Fruit fly (Drosophila melanogaster): ENCODE measurements around the gene Nepl17.

The Nepl17 gene

DNA sequence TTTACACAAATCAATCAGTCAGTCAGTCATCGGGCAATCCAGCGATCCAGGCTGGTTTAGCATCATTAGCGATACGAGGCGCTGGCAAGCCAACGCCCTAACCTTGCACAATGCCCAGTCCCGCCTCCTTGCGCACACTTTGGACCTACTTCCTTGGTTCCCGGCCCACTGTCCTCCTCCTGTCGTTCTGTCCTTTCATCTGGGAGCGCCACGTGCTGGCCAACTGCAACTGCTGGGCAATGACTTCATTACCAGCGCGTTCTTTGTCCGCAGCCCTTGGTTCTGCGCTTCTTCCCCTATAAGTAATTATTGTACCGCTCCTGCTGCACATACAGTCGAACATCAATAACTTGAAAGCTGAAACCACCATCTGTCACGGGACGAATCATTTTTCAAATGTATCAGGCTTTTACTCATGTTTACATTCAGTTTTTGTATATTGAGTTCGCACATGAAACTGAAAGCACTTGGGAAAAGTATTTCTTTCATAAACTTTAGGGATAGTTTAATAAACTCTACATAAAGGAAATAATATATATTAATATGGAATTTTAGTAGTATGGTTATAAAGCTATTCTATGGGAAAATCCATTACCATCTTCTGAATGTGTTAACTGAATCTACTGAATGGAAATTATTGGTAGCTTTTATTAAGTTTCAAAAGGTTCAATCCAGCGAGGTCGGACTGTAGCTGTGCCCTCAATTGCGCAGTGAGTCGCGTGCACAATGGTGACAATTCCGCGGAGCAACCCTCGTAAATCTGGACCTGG, 25.0 kb upstream of the Nepl17 start:
- no peak for TF ChIP-seq CG17801 (GFP tag; optimal IDR thresholded peaks at IDR 0.05; ENCODE audit: partially characterized antibody)

DNA sequence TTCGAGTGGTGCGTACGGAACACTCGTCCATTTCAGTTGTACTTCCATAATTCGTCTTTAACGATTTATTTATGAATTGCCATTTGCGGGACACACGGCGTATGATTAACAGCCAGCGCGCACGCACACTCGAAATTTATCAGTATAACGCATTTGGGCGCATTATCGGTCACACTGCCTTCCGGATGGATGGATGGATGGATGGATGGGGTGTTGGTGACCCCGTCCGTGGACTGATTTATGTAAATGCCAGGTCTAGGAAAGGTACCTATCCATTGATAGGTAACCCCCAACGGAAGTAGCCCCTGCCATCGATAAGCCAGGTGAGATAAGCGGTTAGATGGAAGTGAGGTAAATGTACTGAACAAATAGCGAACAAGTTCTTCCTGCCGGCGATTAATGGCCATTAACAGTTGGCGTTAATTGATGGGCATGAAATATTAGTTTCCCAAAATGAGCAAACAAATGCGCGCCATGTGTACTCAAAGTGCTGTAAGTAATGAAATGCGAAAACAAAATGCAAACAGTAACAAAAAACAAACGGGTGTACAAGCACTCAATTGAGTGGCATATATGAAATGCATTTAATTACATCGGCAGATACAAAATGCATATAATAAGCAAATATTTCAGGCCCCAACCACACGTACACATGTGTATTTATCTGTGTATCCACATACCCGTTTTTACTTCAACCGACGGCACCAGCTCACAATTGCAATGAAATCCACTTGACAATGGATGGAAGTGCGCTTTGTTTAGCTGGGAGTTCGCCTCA, 23.8 kb upstream of the Nepl17 start:
- peak; percentile 20 for TF ChIP-seq CG17801 (GFP tag; optimal IDR thresholded peaks at IDR 0.05; ENCODE audit: partially characterized antibody)

DNA sequence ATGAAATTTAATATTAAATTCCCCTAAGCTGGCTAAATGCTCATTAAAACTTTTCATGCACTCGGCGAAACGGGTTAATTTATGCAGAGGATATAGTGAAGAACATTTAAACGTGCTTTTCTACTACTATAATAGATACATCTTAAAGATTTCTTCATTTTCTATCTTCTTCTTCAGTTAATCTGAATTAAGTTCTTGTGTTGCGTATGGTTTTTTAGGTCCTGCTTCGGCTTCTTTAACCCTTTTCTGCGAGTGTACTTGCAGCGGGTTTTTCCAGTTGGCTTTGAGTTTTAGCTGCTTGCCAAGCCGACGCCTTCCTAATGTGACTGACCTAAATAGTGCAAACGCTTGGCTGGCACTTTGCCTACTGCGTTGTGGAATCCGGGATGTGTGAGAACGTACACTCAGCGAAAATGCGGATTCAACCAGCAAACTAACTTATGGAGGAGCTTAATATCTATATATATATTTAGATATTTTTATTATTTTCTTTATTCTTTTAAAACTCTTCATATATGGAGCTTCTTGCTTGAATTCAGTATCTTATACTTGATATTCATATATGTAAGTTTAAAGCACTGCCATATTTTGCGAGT, 21.9 kb upstream of the Nepl17 start:
- no peak for TF ChIP-seq CG17801 (GFP tag; optimal IDR thresholded peaks at IDR 0.05; ENCODE audit: partially characterized antibody)

DNA sequence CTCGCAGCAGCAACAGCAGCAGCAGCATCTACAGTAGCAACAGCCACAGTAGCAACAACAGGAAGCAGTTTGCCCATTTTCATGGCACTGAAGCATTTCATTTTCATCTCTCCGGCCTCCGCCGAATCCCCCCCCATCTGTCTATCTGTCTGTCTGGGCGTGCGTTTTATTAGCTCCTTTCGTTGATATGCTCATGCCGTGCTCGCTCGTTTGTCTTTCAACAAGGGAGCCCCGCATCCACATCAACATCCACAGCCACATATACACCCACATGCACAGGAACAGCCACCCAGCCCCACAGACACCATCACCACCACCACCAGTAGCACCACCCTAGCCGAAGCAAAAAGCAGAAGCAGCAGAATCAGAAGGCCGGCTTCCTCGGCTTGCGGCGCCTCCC, 21.2 kb upstream of the Nepl17 start:
- no peak for TF ChIP-seq CG17801 (GFP tag; optimal IDR thresholded peaks at IDR 0.05; ENCODE audit: partially characterized antibody)

DNA sequence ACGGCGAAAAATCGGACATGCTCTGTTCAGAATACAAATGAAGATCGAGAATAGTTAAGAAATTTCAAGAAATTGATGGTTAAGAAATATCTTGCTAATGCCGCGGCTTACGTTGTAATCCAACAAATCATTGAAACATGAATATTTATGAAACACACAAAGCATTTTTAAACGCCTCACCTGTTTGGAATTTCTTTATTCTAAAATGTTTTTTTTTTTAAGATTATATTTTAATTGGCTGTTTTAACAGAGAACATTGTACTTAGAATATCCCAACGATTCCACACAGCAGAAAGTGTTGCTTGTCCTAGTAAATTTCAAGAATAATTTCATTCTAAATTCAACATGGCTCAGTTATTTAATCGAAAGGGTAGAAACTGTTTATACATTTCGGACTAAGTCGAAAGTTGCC, 20.7 kb upstream of the Nepl17 start:
- TF ChIP-seq CG17801 (GFP tag; optimal IDR thresholded peaks at IDR 0.05; ENCODE audit: partially characterized antibody): no peak

DNA sequence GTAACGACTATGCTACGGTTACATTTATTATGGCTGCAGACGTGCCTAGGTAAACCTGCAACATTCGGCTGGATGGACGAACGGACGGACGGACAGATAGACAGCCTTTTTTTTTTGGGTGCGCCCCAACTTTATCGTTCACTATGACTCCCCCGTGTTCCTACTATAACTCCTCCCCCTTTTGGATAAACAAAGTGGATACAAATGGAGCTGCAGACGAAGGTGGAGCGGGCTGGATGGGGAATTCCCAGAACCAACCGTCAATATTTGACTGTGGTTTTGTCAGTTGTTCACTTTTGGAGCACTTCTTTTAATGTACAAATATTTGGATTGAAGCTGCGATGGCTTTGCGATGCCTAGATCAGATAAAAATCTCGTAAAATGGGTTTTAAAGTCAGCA, 16.6 kb upstream of the Nepl17 start:
- no peak for TF ChIP-seq CG17801 (GFP tag; optimal IDR thresholded peaks at IDR 0.05; ENCODE audit: partially characterized antibody)

DNA sequence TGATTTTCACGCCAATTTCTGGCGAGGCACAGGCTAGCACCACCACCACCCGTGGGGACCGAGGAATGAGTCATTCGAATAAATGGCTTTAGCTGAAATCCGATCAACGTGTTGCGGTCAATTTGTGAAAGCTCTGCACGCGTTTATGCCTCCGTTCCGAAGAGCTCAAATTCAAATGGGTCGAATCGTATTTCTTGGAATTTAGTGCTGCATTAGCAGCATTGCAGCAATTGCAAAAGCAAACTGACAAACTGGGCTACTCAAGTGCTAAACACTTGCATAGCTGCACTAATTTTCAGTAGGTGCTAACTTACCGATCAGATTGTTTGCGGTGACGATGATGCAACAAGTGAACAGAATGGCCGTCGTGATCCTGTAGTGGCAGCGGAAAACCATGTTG, 15.9 kb upstream of the Nepl17 start:
- TF ChIP-seq CG17801 (GFP tag; optimal IDR thresholded peaks at IDR 0.05; ENCODE audit: partially characterized antibody): no peak

DNA sequence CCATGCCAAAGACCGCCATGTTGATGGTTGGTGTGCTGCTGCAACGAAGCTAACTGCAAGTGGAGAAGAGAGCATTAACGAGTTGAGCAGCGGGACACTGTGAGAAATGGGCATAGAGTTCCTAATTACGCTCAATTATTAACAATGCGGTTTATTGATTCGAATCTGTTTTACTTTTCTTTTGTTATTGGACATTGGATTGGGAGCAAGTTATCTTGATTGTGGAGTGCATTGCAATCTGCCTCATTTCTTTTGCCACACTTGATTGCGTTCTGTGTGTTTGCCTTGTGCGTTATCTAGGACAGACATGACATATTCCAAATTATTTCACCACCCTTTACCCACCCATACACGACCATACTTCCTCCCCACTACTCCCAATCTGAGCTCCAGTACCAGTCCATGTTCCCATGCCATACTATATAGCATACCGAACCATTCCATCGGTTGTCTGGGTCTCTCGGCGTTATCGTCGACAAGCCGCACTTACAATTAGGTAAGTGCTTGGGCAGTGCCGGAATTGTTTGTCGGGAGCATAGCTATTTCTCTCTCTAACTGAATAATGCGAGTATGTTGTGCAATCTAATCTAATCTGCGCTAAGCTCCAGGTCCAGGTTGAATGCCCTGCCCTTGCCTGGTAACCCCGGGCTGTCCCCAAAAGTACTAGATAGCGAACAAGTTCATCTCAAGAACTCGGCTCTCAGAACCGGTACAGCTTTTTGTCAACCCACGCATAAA, 15.2 kb upstream of the Nepl17 start:
- no peak for TF ChIP-seq CG17801 (GFP tag; optimal IDR thresholded peaks at IDR 0.05; ENCODE audit: partially characterized antibody)

DNA sequence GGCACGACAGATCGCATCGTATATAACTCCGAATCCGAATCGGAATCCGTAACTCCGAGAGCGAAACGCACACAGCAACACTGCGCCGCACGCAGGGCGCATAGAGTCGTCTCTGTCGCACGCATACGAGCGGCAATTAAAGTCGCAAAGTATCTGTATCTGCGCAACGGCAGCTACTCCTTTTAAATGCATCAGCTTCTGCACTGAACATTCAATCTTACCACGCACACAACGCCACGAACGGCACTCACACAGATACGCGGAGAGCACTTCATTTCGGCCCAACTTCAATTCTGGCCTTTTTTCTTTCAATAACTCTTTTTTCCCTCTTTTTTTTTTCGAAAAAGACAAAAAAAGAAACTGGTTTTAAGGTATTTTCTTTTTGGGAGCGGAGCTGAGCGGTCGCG, 14.5 kb upstream of the Nepl17 start:
- no peak for TF ChIP-seq CG17801 (GFP tag; optimal IDR thresholded peaks at IDR 0.05; ENCODE audit: partially characterized antibody)

DNA sequence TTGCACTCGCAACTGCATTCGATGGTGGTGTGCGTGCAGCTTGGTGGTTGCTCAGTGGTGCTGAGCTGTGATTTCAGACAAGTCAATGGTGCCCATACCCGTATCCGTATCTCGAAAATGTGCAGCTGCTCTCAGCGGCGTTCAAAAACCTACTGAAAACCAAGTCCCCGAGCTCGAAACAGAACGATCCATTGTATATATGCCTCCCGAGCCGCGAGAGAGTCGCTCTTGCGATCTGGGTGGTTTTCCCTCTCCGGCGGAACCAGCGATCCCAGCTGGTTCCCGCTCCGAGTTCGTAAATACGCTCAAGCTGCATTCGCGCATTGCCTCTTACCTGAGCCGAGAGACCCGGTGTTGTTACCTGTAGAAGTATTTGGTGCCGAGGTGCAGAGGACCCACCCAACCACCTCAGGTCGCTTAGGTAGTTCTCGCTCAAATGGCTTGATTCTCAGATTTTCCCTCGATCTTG, 13.6 kb upstream of the Nepl17 start, which contains the start of gene Inx3:
Gene Inx3 (minus strand): TSS at position 440 of the 469 bp plus-strand sequence.
- TF ChIP-seq CG17801 (GFP tag; optimal IDR thresholded peaks at IDR 0.05; ENCODE audit: partially characterized antibody): peak; percentile 46

DNA sequence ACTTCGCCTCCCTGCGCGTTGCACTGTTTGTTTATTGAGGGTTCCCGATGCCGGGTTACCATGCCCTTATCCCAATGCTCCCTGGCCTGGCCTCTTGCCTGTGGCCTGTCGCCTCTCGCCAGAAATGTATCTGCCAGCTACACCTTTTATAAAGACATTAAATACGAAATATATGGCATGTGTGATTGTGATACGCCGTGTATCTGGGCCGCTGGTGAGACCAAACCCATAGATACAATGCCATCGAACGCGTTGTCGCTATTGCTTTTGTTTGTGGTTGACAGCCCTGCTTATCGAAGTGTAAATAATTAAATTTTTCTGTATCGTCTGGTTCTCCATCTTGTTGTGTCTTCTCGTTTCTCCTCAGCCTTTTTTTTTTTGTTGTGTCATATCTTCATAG, 12.1 kb upstream of the Nepl17 start:
- TF ChIP-seq CG17801 (GFP tag; optimal IDR thresholded peaks at IDR 0.05; ENCODE audit: partially characterized antibody): no peak

DNA sequence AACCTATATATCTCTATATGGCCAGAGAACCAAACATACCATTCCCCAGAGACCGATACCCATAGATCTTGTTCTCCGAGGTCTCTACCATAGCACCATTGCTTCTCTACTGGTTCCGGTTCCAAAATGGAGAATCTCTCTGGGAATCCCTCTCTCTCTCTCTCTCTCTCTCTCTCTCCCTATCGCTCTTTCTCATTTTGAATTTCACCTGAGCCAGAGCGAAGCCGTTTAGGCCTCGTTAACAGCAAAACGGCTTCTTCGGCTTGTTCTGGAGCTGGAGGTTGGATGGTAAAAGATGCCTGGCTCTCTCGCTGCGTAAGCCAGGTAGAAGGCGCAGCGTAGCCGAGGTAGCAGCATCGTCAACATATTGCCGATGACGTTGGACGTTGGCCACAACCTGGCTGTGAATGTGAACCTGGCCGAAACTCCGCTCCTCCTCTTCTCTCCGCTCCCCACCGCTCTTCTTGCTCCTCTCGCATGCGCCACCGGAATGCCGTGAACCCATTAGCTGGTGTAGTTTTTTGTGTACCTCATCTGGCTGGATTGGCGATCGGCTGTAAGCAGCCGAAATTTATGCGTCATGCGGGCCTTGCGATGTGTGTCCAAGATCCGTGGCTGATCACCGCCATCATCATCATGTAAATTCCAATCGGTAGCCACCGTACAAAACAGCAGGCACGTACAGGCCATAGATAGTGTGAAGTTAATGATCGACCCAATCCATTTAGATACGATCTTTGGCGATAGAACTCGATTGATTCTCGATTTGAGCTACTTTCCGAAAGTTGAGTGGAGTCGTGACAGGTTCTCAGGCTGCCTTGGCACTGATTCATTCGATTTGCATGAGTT, 11.2 kb upstream of the Nepl17 start:
- TF ChIP-seq CG17801 (GFP tag; optimal IDR thresholded peaks at IDR 0.05; ENCODE audit: partially characterized antibody): no peak

DNA sequence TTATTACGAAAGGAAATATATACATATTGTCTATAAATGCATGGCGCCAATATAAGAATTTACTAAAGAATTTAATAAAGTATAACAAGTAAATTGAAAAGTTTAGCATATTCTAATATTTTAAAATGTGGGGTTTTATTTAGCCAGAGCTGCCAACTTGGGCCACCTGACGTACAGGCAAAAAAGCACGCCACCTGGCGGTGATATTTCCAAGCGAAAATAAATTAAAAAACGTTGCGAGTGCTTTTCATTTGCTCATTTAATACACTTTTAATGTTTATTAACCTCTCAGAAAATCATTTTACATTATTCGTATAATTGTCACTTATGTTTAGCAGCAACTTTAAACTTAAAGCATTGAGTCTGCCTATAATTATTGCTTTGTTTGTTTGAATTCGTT, 2.3 kb upstream of the Nepl17 start:
- TF ChIP-seq CG17801 (GFP tag; optimal IDR thresholded peaks at IDR 0.05; ENCODE audit: partially characterized antibody): no peak

DNA sequence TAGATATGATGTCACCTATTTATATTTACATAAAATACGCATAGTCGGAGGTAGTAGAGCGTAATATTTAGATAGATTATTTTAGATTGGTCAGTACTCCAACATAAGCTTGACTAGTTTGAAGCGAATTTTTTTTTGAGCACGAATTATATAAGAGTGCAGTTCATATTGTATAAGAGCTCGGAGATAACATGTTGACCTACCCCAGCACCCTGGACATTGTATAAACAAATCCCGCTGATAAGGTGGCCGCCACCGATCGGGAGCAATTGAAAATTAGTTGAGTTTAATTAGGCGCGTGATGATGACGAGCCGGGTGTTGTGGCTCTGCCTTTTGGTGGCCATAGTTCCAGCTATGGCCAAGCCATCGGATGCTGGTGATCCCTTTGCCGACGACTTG, 2.6 kb downstream of the Nepl17 start, which contains the start of gene Nepl18:
Gene Nepl18 (plus strand): TSS at position 277 of the 400 bp plus-strand sequence.
- TF ChIP-seq CG17801 (GFP tag; optimal IDR thresholded peaks at IDR 0.05; ENCODE audit: partially characterized antibody): no peak

All from ovary, adult (tissue).